Fruit fly (Drosophila melanogaster) whole organism, embryonic: Measurements from ENCODE around the gene Nepl21.

Source experiments
- Abd-B ChIP-seq: fragments of 200-800 bp; sonication (Bioruptor generic); optimal IDR thresholded peaks from 2 replicates; lab custom pipeline; 2018; ENCODE audit warnings: missing biosample characterization, mild to moderate bottlenecking, missing genetic modification characterization, moderate library complexity
- BtbVII ChIP-seq: fragments of 200-800 bp; sonication (Bioruptor generic); optimal IDR thresholded peaks from 3 replicates; lab custom pipeline; 2017; ENCODE audit warnings: missing biosample characterization, mild to moderate bottlenecking, missing genetic modification characterization
- CG11560 ChIP-seq: fragments of 200-800 bp; sonication (Bioruptor generic); IDR thresholded peaks from 3 replicates; pipeline ENCODE4 v1.3.6; 2022; ENCODE audit warnings: missing biosample characterization, missing genetic modification characterization
- CG14014 ChIP-seq: fragments of 200-800 bp; sonication (Bioruptor generic); IDR thresholded peaks from 2 replicates; pipeline ENCODE4 v1.3.6; 2022; ENCODE audit warnings: missing biosample characterization, missing genetic modification characterization
- CG14050 ChIP-seq: fragments of 200-800 bp; sonication (Bioruptor generic); IDR thresholded peaks from 3 replicates; pipeline ENCODE4 v1.3.6; 2022; ENCODE audit warnings: missing biosample characterization, missing genetic modification characterization
- CG15011 ChIP-seq: fragments of 200-800 bp; sonication (Bioruptor generic); optimal IDR thresholded peaks from 3 replicates; lab custom pipeline; 2018; ENCODE audit warnings: missing biosample characterization, mild to moderate bottlenecking, missing genetic modification characterization
- CG15696 ChIP-seq: fragments of 200-800 bp; sonication (Bioruptor generic); optimal IDR thresholded peaks from 2 replicates; lab custom pipeline; 2019; ENCODE audit warnings: missing biosample characterization, mild to moderate bottlenecking, missing genetic modification characterization, moderate library complexity
- CG17186 ChIP-seq: fragments of 200-800 bp; sonication (Bioruptor generic); optimal IDR thresholded peaks from 3 replicates; lab custom pipeline; 2017; ENCODE audit warnings: missing biosample characterization, missing genetic modification reagents, missing genetic modification characterization
- CG18476 ChIP-seq: fragments of 200-800 bp; sonication (Bioruptor generic); optimal IDR thresholded peaks from 2 replicates; lab custom pipeline; 2016; ENCODE audit warnings: missing biosample characterization, mild to moderate bottlenecking, missing genetic modification characterization
- CG2678 ChIP-seq: fragments of 200-800 bp; sonication (Bioruptor generic); optimal IDR thresholded peaks from 3 replicates; lab custom pipeline; 2019; ENCODE audit warnings: missing biosample characterization, mild to moderate bottlenecking, missing genetic modification characterization, moderate library complexity
- CG31224 ChIP-seq: fragments of 200-800 bp; sonication (Bioruptor generic); IDR thresholded peaks from 2 replicates; pipeline ENCODE4 v1.3.6; 2022; ENCODE audit warnings: missing biosample characterization, missing genetic modification characterization
- CG34376 ChIP-seq: fragments of 200-800 bp; sonication (Bioruptor generic); optimal IDR thresholded peaks from 2 replicates; lab custom pipeline; 2018; ENCODE audit warnings: missing biosample characterization, mild to moderate bottlenecking, missing genetic modification characterization
- CG3838 ChIP-seq: fragments of 200-800 bp; sonication (Bioruptor generic); optimal IDR thresholded peaks from 3 replicates; lab custom pipeline; 2016; ENCODE audit warnings: missing biosample characterization, missing genetic modification characterization
- CG4360 ChIP-seq: fragments of 200-800 bp; sonication (Bioruptor generic); IDR thresholded peaks from 2 replicates; pipeline ENCODE4 v1.3.6; 2022; ENCODE audit warnings: missing biosample characterization, missing genetic modification characterization
- CG4617 ChIP-seq: fragments of 200-800 bp; sonication (Bioruptor generic); optimal IDR thresholded peaks from 3 replicates; lab custom pipeline; 2016; ENCODE audit warnings: missing biosample characterization, missing genetic modification characterization, borderline replicate concordance
- CG4820 ChIP-seq: fragments of 200-800 bp; sonication (Bioruptor generic); optimal IDR thresholded peaks from 3 replicates; lab custom pipeline; 2016; ENCODE audit warnings: missing biosample characterization, missing genetic modification characterization
- CG6254 ChIP-seq: fragments of 200-800 bp; sonication (Bioruptor generic); optimal IDR thresholded peaks from 3 replicates; lab custom pipeline; 2017; ENCODE audit warnings: mild to moderate bottlenecking, missing biosample characterization, missing genetic modification reagents, missing genetic modification characterization
- CG8089 ChIP-seq: fragments of 200-800 bp; sonication (Bioruptor generic); optimal IDR thresholded peaks from 3 replicates; lab custom pipeline; 2016; ENCODE audit warnings: missing biosample characterization, missing genetic modification characterization
- Dfd ChIP-seq, 2 experiments: fragments of >200 bp; optimal IDR thresholded peaks; 2 replicates each; lab custom pipeline; 2017; ENCODE audit warnings: missing biosample characterization in 2 of 2, missing genetic modification characterization in 2 of 2
- Ets65A ChIP-seq: fragments of 200-800 bp; sonication (Bioruptor generic); peaks from one replicate; lab custom pipeline; 2016; ENCODE audit warnings: missing biosample characterization, missing genetic modification characterization
- H2.0 ChIP-seq: fragments of 200-800 bp; sonication (Bioruptor generic); IDR thresholded peaks from 2 replicates; pipeline ENCODE4 v1.3.6; 2022; ENCODE audit warnings: missing biosample characterization, missing genetic modification characterization
- HLH3B ChIP-seq: fragments of 200-800 bp; sonication (Bioruptor generic); IDR thresholded peaks from 2 replicates; pipeline ENCODE4 v1.3.6; 2022; ENCODE audit warnings: missing biosample characterization, missing genetic modification characterization
- Lim3 ChIP-seq: fragments of 200-800 bp; sonication (Bioruptor generic); IDR thresholded peaks from 2 replicates; pipeline ENCODE4 v1.3.6; 2022; ENCODE audit warnings: missing biosample characterization, missing genetic modification characterization
- NC2α ChIP-seq: fragments of 200-800 bp; sonication (Bioruptor generic); optimal IDR thresholded peaks from 2 replicates; lab custom pipeline; 2016; ENCODE audit warnings: missing biosample characterization, missing genetic modification characterization
- Pdp1 ChIP-seq, 2 experiments: fragments of 200-800 bp; sonication (Bioruptor generic); optimal IDR thresholded peaks; 3 replicates each; lab custom pipeline; 2016; ENCODE audit warnings: missing biosample characterization in 2 of 2, missing genetic modification characterization in 2 of 2, mild to moderate bottlenecking in 1 of 2, moderate library complexity in 1 of 2
- Spps ChIP-seq: fragments of 200-800 bp; sonication (Bioruptor generic); optimal IDR thresholded peaks from 2 replicates; lab custom pipeline; 2018; ENCODE audit warnings: missing biosample characterization, mild to moderate bottlenecking, missing genetic modification characterization
- caup ChIP-seq: fragments of 200-800 bp; sonication (Bioruptor generic); optimal IDR thresholded peaks from 3 replicates; lab custom pipeline; 2017; ENCODE audit warnings: missing biosample characterization, mild to moderate bottlenecking, missing genetic modification characterization, moderate library complexity; ENCODE audit not compliant: severe bottlenecking
- dysf ChIP-seq: fragments of 200-800 bp; sonication (Bioruptor generic); IDR thresholded peaks from 3 replicates; pipeline ENCODE4 v1.3.6; 2022; ENCODE audit warnings: missing biosample characterization, missing genetic modification characterization
- esg ChIP-seq: fragments of 200-800 bp; sonication (Bioruptor generic); conservative IDR thresholded peaks from 2 replicates; pipeline ENCODE4 v1.3.6; 2022; ENCODE audit warnings: missing biosample characterization, missing genetic modification characterization
- ftz-f1 ChIP-seq: fragments of 200-800 bp; sonication (Bioruptor generic); optimal IDR thresholded peaks from 2 replicates; lab custom pipeline; 2016; ENCODE audit warnings: missing biosample characterization, missing genetic modification characterization
- grn ChIP-seq: fragments of 200-800 bp; sonication (Bioruptor generic); optimal IDR thresholded peaks from 3 replicates; lab custom pipeline; 2017; ENCODE audit warnings: missing biosample characterization, missing genetic modification characterization
- jumu ChIP-seq: fragments of 200-800 bp; sonication (Bioruptor generic); optimal IDR thresholded peaks from 3 replicates; lab custom pipeline; 2016; ENCODE audit warnings: missing biosample characterization, missing genetic modification characterization
- nau ChIP-seq: fragments of 200-800 bp; sonication (Bioruptor generic); optimal IDR thresholded peaks from 3 replicates; lab custom pipeline; 2017; ENCODE audit warnings: missing biosample characterization, mild to moderate bottlenecking, missing genetic modification characterization, missing genetic modification reagents
- pan ChIP-seq, 4 experiments: fragments of >200 bp in 3 of 4; fragments of 200-800 bp in 1 of 4; sonication (Bioruptor generic) in 1 of 4; optimal IDR thresholded peaks in 3 of 4; IDR thresholded peaks in 1 of 4; 2 replicates each; pipeline versions ENCODE4 v1.3.6 to Lab custom; 2017 to 2022; ENCODE audit warnings: missing biosample characterization in 2 of 4, missing genetic modification characterization in 2 of 4, mixed read lengths in 1 of 4
- pum ChIP-seq: fragments of 200-800 bp; sonication (Bioruptor generic); optimal IDR thresholded peaks from 2 replicates; lab custom pipeline; 2016; ENCODE audit warnings: missing biosample characterization, missing genetic modification characterization
- pzg ChIP-seq: fragments of 200-800 bp; sonication (Bioruptor generic); optimal IDR thresholded peaks from 3 replicates; lab custom pipeline; 2018; ENCODE audit warnings: missing biosample characterization, mild to moderate bottlenecking, missing genetic modification characterization, moderate library complexity
- ranshi ChIP-seq: fragments of 200-800 bp; sonication (Bioruptor generic); IDR thresholded peaks from 2 replicates; pipeline ENCODE4 v1.3.6; 2022; ENCODE audit warnings: missing biosample characterization, missing genetic modification characterization
- row ChIP-seq: fragments of 200-800 bp; sonication (Bioruptor generic); IDR thresholded peaks from 3 replicates; pipeline ENCODE4 v1.3.6; 2022; ENCODE audit warnings: missing biosample characterization, missing genetic modification characterization
- scrt ChIP-seq: fragments of 200-800 bp; sonication (Bioruptor generic); optimal IDR thresholded peaks from 2 replicates; lab custom pipeline; 2018; ENCODE audit warnings: missing biosample characterization, mild to moderate bottlenecking, missing genetic modification characterization, moderate library complexity
- slbo ChIP-seq: fragments of 200-800 bp; sonication (Bioruptor generic); IDR thresholded peaks from 2 replicates; pipeline ENCODE4 v1.3.6; 2022; ENCODE audit warnings: missing biosample characterization, missing genetic modification characterization
- so ChIP-seq: fragments of 200-800 bp; sonication (Bioruptor generic); IDR thresholded peaks from 3 replicates; pipeline ENCODE4 v1.3.6; 2022; ENCODE audit warnings: missing biosample characterization, missing genetic modification characterization
- tgo ChIP-seq: fragments of 200-800 bp; sonication (Bioruptor generic); IDR thresholded peaks from 3 replicates; pipeline ENCODE4 v1.3.6; 2022; ENCODE audit warnings: missing biosample characterization, missing genetic modification characterization
- trh ChIP-seq: fragments of 200-800 bp; sonication (Bioruptor generic); optimal IDR thresholded peaks from 2 replicates; lab custom pipeline; 2016; ENCODE audit warnings: missing biosample characterization, missing genetic modification characterization
- vfl ChIP-seq: fragments of 200-800 bp; sonication (Bioruptor generic); optimal IDR thresholded peaks from 2 replicates; lab custom pipeline; 2016; ENCODE audit warnings: missing biosample characterization, missing genetic modification characterization
- vvl ChIP-seq: fragments of 200-800 bp; sonication (Bioruptor generic); IDR thresholded peaks from 2 replicates; pipeline ENCODE4 v1.3.6; 2022; ENCODE audit warnings: missing biosample characterization, missing genetic modification characterization
- wek ChIP-seq: fragments of 200-800 bp; sonication (Bioruptor generic); optimal IDR thresholded peaks from 3 replicates; lab custom pipeline; 2018; ENCODE audit warnings: missing biosample characterization, mild to moderate bottlenecking, missing genetic modification characterization, moderate library complexity
- yki ChIP-seq: fragments of >200 bp; optimal IDR thresholded peaks from 3 replicates; lab custom pipeline; 2018
- zf30C ChIP-seq: fragments of 200-800 bp; sonication (Bioruptor generic); optimal IDR thresholded peaks from 3 replicates; lab custom pipeline; 2018; ENCODE audit warnings: missing biosample characterization, mild to moderate bottlenecking, missing genetic modification characterization
- zfh1 ChIP-seq: fragments of 200-800 bp; sonication (Bioruptor generic); IDR thresholded peaks from 3 replicates; pipeline ENCODE4 v1.3.6; 2022; ENCODE audit warnings: missing biosample characterization, missing genetic modification characterization

The Nepl21 gene

dm6 chr3R:28844611-28845376 lies 38.7 kb upstream of the Nepl21 start, which contains the start of the genes Apc and spg (continued):
- TF ChIP-seq CG15011 (GFP tag; lab: Kevin White, UChicago) (peak; percentile 8), tgo (GFP tag; lab: Robert Waterston, UW) (no peak), Dfd (GFP tag; optimal IDR thresholded peaks at IDR 0.05; lab: Kevin White, UChicago) (no peak), esg (no peak), CG34376 (GFP tag; lab: Kevin White, UChicago) (peak; percentile 45), CG2678 (tag; lab: Kevin White, UChicago) (peak; percentile 60), CG4617 (GFP tag; lab: Kevin White, UChicago) (peak; percentile 6), CG15696 (peak; percentile 33), CG14014 (GFP tag; lab: Robert Waterston, UW) (peak; percentile 49; the same call in 1 of the 2 replicates), so (GFP tag; lab: Robert Waterston, UW) (peak; percentile 44; the same call in 2 of the 3 replicates), CG3838 (GFP tag; lab: Kevin White, UChicago) (peak; percentile 32), scrt (GFP tag; lab: Kevin White, UChicago) (peak; percentile 31), H2.0 (GFP tag; lab: Robert Waterston, UW) (no peak), CG14050 (GFP tag; lab: Robert Waterston, UW) (peak; percentile 44; the same call in 2 of the 3 replicates), CG6254 (GFP tag; lab: Kevin White, UChicago) (no peak), Ets65A (GFP tag; lab: Kevin White, UChicago) (peak; percentile 84), Lim3 (GFP tag; lab: Robert Waterston, UW) (no peak), grn (GFP tag; lab: Kevin White, UChicago) (peak; percentile 32), jumu (no peak), yki (lab: Kevin White, UChicago) (no peak), vfl (GFP tag; lab: Kevin White, UChicago) (peak; percentile 50), CG4360 (GFP tag; lab: Robert Waterston, UW) (peak; percentile 95), CG11560 (peak; percentile 93), ranshi (GFP tag; lab: Robert Waterston, UW) (peak; percentile 50; the same call in 1 of the 2 replicates), NC2α (GFP tag; lab: Kevin White, UChicago) (peak; percentile 76), Abd-B (peak; percentile 79), HLH3B (peak; percentile 32; the same call in 1 of the 2 replicates), Pdp1 (GFP tag; optimal IDR thresholded peaks at IDR 0.05; lab: Kevin White, UChicago) (peak; percentile 25 to 49), pum (GFP tag; lab: Kevin White, UChicago) (no peak), dysf (peak; percentile 31; the same call in 1 of the 3 replicates), caup (GFP tag; lab: Kevin White, UChicago) (peak; percentile 59), CG17186 (GFP tag; lab: Kevin White, UChicago) (peak; percentile 36), BtbVII (GFP tag; lab: Kevin White, UChicago) (peak; percentile 74), zfh1 (GFP tag; lab: Robert Waterston, UW) (peak; percentile 42; the same call in 1 of the 3 replicates), pan (optimal IDR thresholded peaks at IDR 0.05; lab: Kevin White, UChicago) (no peak), pan (GFP tag; optimal IDR thresholded peaks at IDR 0.05 in 1 of 2, IDR thresholded peaks at IDR 0.05 in 1 of 2) (peak in 1 of 2 experiments; percentile 53), pzg (peak; percentile 93), trh (GFP tag; lab: Kevin White, UChicago) (no peak), ftz-f1 (GFP tag; lab: Kevin White, UChicago) (no peak), vvl (peak; percentile 40), CG18476 (GFP tag; lab: Kevin White, UChicago) (peak; percentile 51), Spps (tag; lab: Kevin White, UChicago) (no peak), wek (GFP tag; lab: Kevin White, UChicago) (peak; percentile 79), CG31224 (GFP tag; lab: Robert Waterston, UW) (no peak), row (GFP tag; lab: Robert Waterston, UW) (peak; percentile 82), CG4820 (GFP tag; lab: Kevin White, UChicago) (no peak), nau (GFP tag; lab: Kevin White, UChicago) (peak; percentile 40), zf30C (GFP tag; lab: Kevin White, UChicago) (no peak), CG8089 (GFP tag; lab: Kevin White, UChicago) (peak; percentile 25), slbo (peak; percentile 47)
